Worm (Caenorhabditis elegans): Measurements from ENCODE around the gene T12D8.5.

- TF ChIP-seq unc-62 (GFP tag; optimal IDR thresholded peaks at IDR 0.05) (no peak), pha-4 (tag; optimal IDR thresholded peaks at IDR 0.05) (no peak), nhr-76 (tag; optimal IDR thresholded peaks at IDR 0.05) (no peak), lin-32 (GFP tag; optimal IDR thresholded peaks at IDR 0.05) (no peak), ceh-43 (GFP tag; optimal IDR thresholded peaks at IDR 0.05) (no peak), M03D4.4 (tag; optimal IDR thresholded peaks at IDR 0.05) (no peak)
Measured at ce11 chrIII:13666406-13666805, 39.8 kb upstream of the T12D8.5 start.
